Worm (Caenorhabditis elegans) whole organism, L4 larva: Measurements from ENCODE around the gene R102.6.

ENCODE experiments used
- D1046.2 ChIP-seq: fragments of 200-800 bp; sonication (Bioruptor generic); IDR thresholded peaks from 2 replicates; pipeline ENCODE4 v1.3.6; 2022; ENCODE audit warnings: missing genetic modification characterization, missing compliant biosample characterization
- F10B5.3 ChIP-seq: sonication (generic microtip); optimal IDR thresholded peaks from 2 replicates; lab custom pipeline; 2016; ENCODE audit warnings: mild to moderate bottlenecking, missing genetic modification characterization, missing compliant biosample characterization
- F37D6.2 ChIP-seq: sonication (generic microtip); optimal IDR thresholded peaks from 2 replicates; lab custom pipeline; 2016; ENCODE audit warnings: mild to moderate bottlenecking, missing genetic modification characterization, missing compliant biosample characterization
- F49E8.2 ChIP-seq: sonication (generic microtip); optimal IDR thresholded peaks from 2 replicates; lab custom pipeline; 2016; ENCODE audit warnings: missing compliant biosample characterization, mild to moderate bottlenecking, missing genetic modification characterization, borderline replicate concordance
- T20F7.1 ChIP-seq: fragments of 200-800 bp; sonication (Bioruptor generic); optimal IDR thresholded peaks from 2 replicates; lab custom pipeline; 2018; ENCODE audit warnings: mild to moderate bottlenecking, missing genetic modification characterization, missing compliant biosample characterization
- Y105C5A.15 ChIP-seq: fragments of 200-800 bp; sonication (Bioruptor generic); IDR thresholded peaks from 2 replicates; pipeline ENCODE4 v1.3.6; 2022; ENCODE audit warnings: missing genetic modification characterization, missing compliant biosample characterization
- Y5F2A.4 ChIP-seq: fragments of 200-800 bp; sonication (Bioruptor generic); optimal IDR thresholded peaks from 2 replicates; lab custom pipeline; 2018; ENCODE audit warnings: mild to moderate bottlenecking, missing genetic modification characterization, missing compliant biosample characterization
- aha-1 ChIP-seq: fragments of 150-350 bp; peaks from one replicate; lab custom pipeline; 2014; ENCODE audit warnings: missing biosample characterization, missing genetic modification characterization
- ceh-20 ChIP-seq: fragments of 200-800 bp; sonication (Bioruptor generic); IDR thresholded peaks from 2 replicates; pipeline ENCODE4 v1.3.6; 2022; ENCODE audit warnings: missing genetic modification reagents, missing genetic modification characterization, missing compliant biosample characterization
- daf-19 ChIP-seq: fragments of 200-800 bp; sonication (Bioruptor generic); conservative IDR thresholded peaks from 2 replicates; pipeline ENCODE4 v1.3.6; 2022; ENCODE audit warnings: missing genetic modification characterization, missing compliant biosample characterization
- daf-8 ChIP-seq: fragments of 200-800 bp; sonication (Bioruptor generic); IDR thresholded peaks from 2 replicates; pipeline ENCODE4 v1.3.6; 2022; ENCODE audit warnings: missing genetic modification characterization, missing compliant biosample characterization
- dpl-1 ChIP-seq: fragments of 150-350 bp; optimal IDR thresholded peaks from 2 replicates; lab custom pipeline; 2014; ENCODE audit warnings: missing biosample characterization, missing genetic modification reagents, missing genetic modification characterization
- egl-27 ChIP-seq: sonication (generic microtip); optimal IDR thresholded peaks from 3 replicates; lab custom pipeline; 2017; ENCODE audit warnings: missing biosample characterization, missing genetic modification reagents, missing genetic modification characterization
- hlh-11 ChIP-seq: fragments of 200-800 bp; sonication (Bioruptor generic); optimal IDR thresholded peaks from 2 replicates; lab custom pipeline; 2018; ENCODE audit warnings: mild to moderate bottlenecking, missing genetic modification characterization, missing compliant biosample characterization
- hlh-30 ChIP-seq: sonication (generic microtip); optimal IDR thresholded peaks from 2 replicates; lab custom pipeline; 2017; ENCODE audit warnings: antibody characterized with exemption, mild to moderate bottlenecking, missing genetic modification characterization, missing compliant biosample characterization; ENCODE audit not compliant: insufficient read depth
- hmg-1.1 ChIP-seq: fragments of 200-800 bp; sonication (Bioruptor generic); IDR thresholded peaks from 2 replicates; pipeline ENCODE4 v1.3.6; 2022; ENCODE audit warnings: missing genetic modification reagents, missing genetic modification characterization, missing compliant biosample characterization
- lin-29 ChIP-seq: fragments of 200-800 bp; sonication (Bioruptor generic); IDR thresholded peaks from 2 replicates; pipeline ENCODE4 v1.3.6; 2022; ENCODE audit warnings: missing genetic modification reagents, missing genetic modification characterization, missing compliant biosample characterization
- lin-39 ChIP-seq: fragments of 150-350 bp; optimal IDR thresholded peaks from 2 replicates; lab custom pipeline; 2014; ENCODE audit warnings: missing biosample characterization, missing genetic modification reagents, missing genetic modification characterization
- lsy-2 ChIP-seq, 2 experiments: fragments of 150-350 bp in 1 of 2; sonication (generic microtip) in 1 of 2; optimal IDR thresholded peaks; 2 replicates each; lab custom pipeline; 2014 to 2017; ENCODE audit warnings: missing biosample characterization in 2 of 2, missing genetic modification characterization in 2 of 2
- mdl-1 ChIP-seq, 2 experiments: fragments of 150-350 bp in 1 of 2; sonication (generic microtip) in 1 of 2; optimal IDR thresholded peaks; 2 replicates each; lab custom pipeline; 2014 to 2017; ENCODE audit warnings: missing biosample characterization in 2 of 2, missing genetic modification characterization in 2 of 2
- mdt-29 ChIP-seq: fragments of 200-800 bp; sonication (Bioruptor generic); IDR thresholded peaks from 2 replicates; pipeline ENCODE4 v1.3.6; 2022; ENCODE audit warnings: missing genetic modification reagents, missing genetic modification characterization, missing compliant biosample characterization
- mep-1 ChIP-seq: fragments of 150-350 bp; sonication (generic microtip); optimal IDR thresholded peaks from 3 replicates; lab custom pipeline; 2014; ENCODE audit warnings: missing biosample characterization, missing genetic modification characterization
- mxl-3 ChIP-seq: fragments of 200-800 bp; sonication (Bioruptor generic); optimal IDR thresholded peaks from 2 replicates; lab custom pipeline; 2018; ENCODE audit warnings: mild to moderate bottlenecking, missing genetic modification characterization, missing compliant biosample characterization
- nhr-11 ChIP-seq: fragments of 150-350 bp; optimal IDR thresholded peaks from 2 replicates; lab custom pipeline; 2014; ENCODE audit warnings: missing biosample characterization, missing genetic modification characterization
- nhr-25 ChIP-seq: sonication (generic microtip); optimal IDR thresholded peaks from 2 replicates; lab custom pipeline; 2017; ENCODE audit warnings: missing genetic modification characterization, mild to moderate bottlenecking, missing compliant biosample characterization, antibody characterized with exemption, moderate library complexity, borderline replicate concordance; ENCODE audit not compliant: insufficient read depth
- nhr-28 ChIP-seq: fragments of 150-350 bp; optimal IDR thresholded peaks from 2 replicates; lab custom pipeline; 2014; ENCODE audit warnings: missing biosample characterization, missing genetic modification characterization
- nhr-48 ChIP-seq: sonication (generic microtip); optimal IDR thresholded peaks from 2 replicates; lab custom pipeline; 2016; ENCODE audit warnings: mild to moderate bottlenecking, missing genetic modification characterization, missing compliant biosample characterization
- nhr-6 ChIP-seq: fragments of 150-350 bp; optimal IDR thresholded peaks from 2 replicates; lab custom pipeline; 2014; ENCODE audit warnings: missing biosample characterization, missing genetic modification characterization
- nhr-76 ChIP-seq: fragments of 150-350 bp; optimal IDR thresholded peaks from 2 replicates; lab custom pipeline; 2014; ENCODE audit warnings: missing biosample characterization, missing genetic modification characterization
- php-3 ChIP-seq: fragments of 200-800 bp; sonication (Bioruptor generic); IDR thresholded peaks from 2 replicates; pipeline ENCODE4 v1.3.6; 2022; ENCODE audit warnings: missing genetic modification reagents, missing genetic modification characterization, missing compliant biosample characterization
- pqm-1 ChIP-seq: sonication (generic microtip); optimal IDR thresholded peaks from 2 replicates; lab custom pipeline; 2017; ENCODE audit warnings: missing biosample characterization, missing genetic modification characterization
- rbr-2 ChIP-seq: sonication (generic microtip); optimal IDR thresholded peaks from 2 replicates; lab custom pipeline; 2016; ENCODE audit warnings: missing genotype, missing genetic modification characterization, missing compliant biosample characterization
- saeg-2 ChIP-seq: fragments of 200-800 bp; sonication (Bioruptor generic); IDR thresholded peaks from 2 replicates; pipeline ENCODE4 v1.3.6; 2022; ENCODE audit warnings: missing genetic modification reagents, missing genetic modification characterization, missing compliant biosample characterization
- sdz-12 ChIP-seq: fragments of 200-800 bp; sonication (Bioruptor generic); optimal IDR thresholded peaks from 2 replicates; lab custom pipeline; 2018; ENCODE audit warnings: mild to moderate bottlenecking, missing genetic modification characterization, missing compliant biosample characterization
- skn-1 ChIP-seq: fragments of 150-350 bp; optimal IDR thresholded peaks from 2 replicates; lab custom pipeline; 2014; ENCODE audit warnings: missing biosample characterization, missing genetic modification characterization
- snpc-4 ChIP-seq: fragments of 150-350 bp; optimal IDR thresholded peaks from 2 replicates; lab custom pipeline; 2014; ENCODE audit warnings: missing biosample characterization, missing genetic modification characterization
- spr-3 ChIP-seq: fragments of 200-800 bp; sonication (Bioruptor generic); optimal IDR thresholded peaks from 2 replicates; lab custom pipeline; 2018; ENCODE audit warnings: mild to moderate bottlenecking, missing genetic modification characterization, missing compliant biosample characterization
- unc-130 ChIP-seq: sonication (generic microtip); optimal IDR thresholded peaks from 2 replicates; lab custom pipeline; 2016; ENCODE audit warnings: missing genetic modification reagents, missing genetic modification characterization, missing compliant biosample characterization
- unc-62 ChIP-seq, 3 experiments: fragments of 150-350 bp in 1 of 3; sonication (generic microtip); optimal IDR thresholded peaks in 2 of 3; peaks in 1 of 3; 1 replicate in 1 of 3; 2 replicates in 2 of 3; lab custom pipeline; 2014 to 2017; ENCODE audit warnings: missing biosample characterization in 3 of 3, missing genetic modification characterization in 3 of 3, missing genetic modification reagents in 3 of 3, missing genotype in 1 of 3

The R102.6 gene

DNA sequence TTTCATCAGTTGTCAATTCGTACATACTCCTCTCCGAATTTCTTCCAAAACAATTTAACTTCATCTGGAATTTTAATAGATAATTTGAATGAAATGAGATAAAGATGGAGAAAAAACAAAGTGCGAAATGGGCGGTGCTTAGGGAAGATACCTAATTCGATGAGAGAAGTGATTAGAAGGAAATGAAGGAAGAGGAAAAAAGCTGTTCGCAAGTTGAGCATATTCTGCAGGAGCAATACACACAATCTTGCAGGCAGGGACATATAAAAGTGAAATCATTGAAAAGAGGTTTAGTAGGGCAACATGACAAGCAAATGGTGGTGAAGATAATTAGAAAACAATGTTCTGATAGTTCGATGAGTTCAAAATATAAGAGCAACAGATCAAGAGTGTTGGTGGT, 5.7 kb upstream of the R102.6 start, which contains the start of gene glb-21:
TSS of gene glb-21 (minus strand) at position 66 of the 400 bp plus-strand sequence.
- TF ChIP-seq ceh-20 (GFP tag; lab: Robert Waterston, UW) = no peak
- no peak for TF ChIP-seq dpl-1 (GFP tag; lab: Kevin White, UChicago)
- TF ChIP-seq mdt-29 = no peak
- peak; percentile 60 for TF ChIP-seq aha-1
- no peak for TF ChIP-seq pqm-1 (tag; lab: Kevin White, UChicago)
- no peak for TF ChIP-seq nhr-11 (tag; lab: Kevin White, UChicago)
- no peak for TF ChIP-seq F10B5.3 (tag; lab: Kevin White, UChicago)
- no peak for TF ChIP-seq daf-19 (GFP tag; lab: Robert Waterston, UW)
- no peak for TF ChIP-seq spr-3
- TF ChIP-seq unc-130 (GFP tag; lab: Kevin White, UChicago) = no peak
- no peak for TF ChIP-seq hlh-30 (tag; lab: Kevin White, UChicago)
- TF ChIP-seq unc-62 (GFP tag; optimal IDR thresholded peaks at IDR 0.05 in 1 of 2; lab: Kevin White, UChicago) = peak in 1 of 2 experiments; percentile 10
- no peak for TF ChIP-seq unc-62 (tag; optimal IDR thresholded peaks at IDR 0.05; lab: Kevin White, UChicago)
- no peak for TF ChIP-seq mxl-3

- TF ChIP-seq hmg-1.1 (no peak), lin-29 (no peak), lin-39 (tag; lab: Kevin White, UChicago) (no peak), nhr-6 (tag; lab: Kevin White, UChicago) (no peak)
Measured at ce11 chrIV:10705176-10705575, 814 bp downstream of the R102.6 start, which contains the start of gene R102.10. Gene R102.10, plus strand, starts transcription at chrIV:10705476.

DNA sequence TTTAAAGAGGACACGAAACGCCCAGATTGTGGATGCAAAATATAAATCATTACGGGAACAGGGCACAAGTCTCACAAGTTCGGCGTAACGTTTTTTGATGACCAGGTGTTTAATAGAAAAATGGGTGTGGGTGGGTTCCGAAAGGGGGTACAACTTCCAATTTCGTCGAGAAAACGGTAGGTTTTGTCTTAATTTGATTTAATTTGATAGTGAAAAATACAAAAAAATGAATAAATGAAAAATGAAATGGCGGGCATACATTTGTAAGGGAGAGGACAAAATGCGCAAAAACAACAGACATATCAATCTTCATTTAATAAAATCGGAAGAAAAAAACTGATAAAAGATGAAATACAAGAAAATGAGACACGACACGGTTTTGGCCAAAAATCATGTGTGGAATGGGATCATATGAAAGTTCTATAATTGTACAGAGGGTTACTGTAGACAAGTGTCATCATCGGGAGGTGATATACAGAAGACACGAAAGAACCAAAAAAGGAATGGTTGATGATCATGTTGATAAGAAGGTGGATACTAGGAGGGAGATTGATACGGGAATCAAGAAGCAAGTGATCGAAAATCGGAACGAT, 4.0 kb downstream of the R102.6 start:
- TF ChIP-seq mxl-3 = no peak
- peak in 1 of 2 experiments; percentile 58 for TF ChIP-seq unc-62 (GFP tag; optimal IDR thresholded peaks at IDR 0.05 in 1 of 2; lab: Kevin White, UChicago)
- TF ChIP-seq unc-62 (tag; optimal IDR thresholded peaks at IDR 0.05; lab: Kevin White, UChicago) = no peak
- TF ChIP-seq mdl-1 (tag; optimal IDR thresholded peaks at IDR 0.05; lab: Kevin White, UChicago) = peak in 1 of 2 experiments; percentile 55
- TF ChIP-seq nhr-48 (tag; lab: Kevin White, UChicago) = peak; percentile 4
- no peak for TF ChIP-seq nhr-76 (tag; lab: Kevin White, UChicago)
- no peak for TF ChIP-seq snpc-4 (tag; lab: Kevin White, UChicago)
- TF ChIP-seq nhr-28 (tag; lab: Kevin White, UChicago) = peak; percentile 60
- TF ChIP-seq Y105C5A.15 (GFP tag; lab: Robert Waterston, UW) = no peak
- no peak for TF ChIP-seq mep-1 (tag; lab: Kevin White, UChicago)
- TF ChIP-seq hlh-30 (tag; lab: Kevin White, UChicago) = peak; percentile 69
- TF ChIP-seq ceh-20 (GFP tag; lab: Robert Waterston, UW) = 0 out of 2 replicates have a peak, but pooled peaks have one; percentile 57
- peak; percentile 62 for TF ChIP-seq hlh-11 (tag; lab: Kevin White, UChicago)

DNA sequence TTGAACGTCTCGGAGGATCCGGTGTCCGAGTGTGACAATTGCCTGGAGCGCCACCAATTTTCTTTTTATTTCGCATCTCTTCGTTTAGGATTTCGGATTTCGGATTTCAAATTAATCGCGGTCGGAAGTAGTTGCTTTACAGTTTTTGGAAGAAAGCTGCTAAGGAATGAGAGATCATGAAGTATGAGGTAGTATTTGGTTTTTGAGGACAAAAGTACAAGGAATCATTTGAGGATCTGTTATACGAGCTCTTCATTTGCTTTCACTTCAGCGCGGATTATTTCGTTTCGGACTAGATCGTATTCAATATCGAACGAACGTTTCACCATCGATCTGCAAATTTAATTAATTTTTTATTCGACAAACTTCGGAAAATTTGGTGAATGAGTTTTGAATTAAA, 6.3 kb downstream of the R102.6 start, which contains the start of gene R102.11:
TSS of gene R102.11 (minus strand) at position 101 of the 400 bp plus-strand sequence.
- TF ChIP-seq F49E8.2 (tag; lab: Kevin White, UChicago) = no peak
- no peak for TF ChIP-seq lsy-2 (tag; optimal IDR thresholded peaks at IDR 0.05; lab: Kevin White, UChicago)
- no peak for TF ChIP-seq T20F7.1 (GFP tag; lab: Kevin White, UChicago)
- no peak for TF ChIP-seq php-3 (GFP tag; lab: Robert Waterston, UW)
- TF ChIP-seq mep-1 (tag; lab: Kevin White, UChicago) = no peak
- no peak for TF ChIP-seq mdt-29
- no peak for TF ChIP-seq spr-3
- no peak for TF ChIP-seq rbr-2
- no peak for TF ChIP-seq nhr-25 (tag; lab: Kevin White, UChicago)
- TF ChIP-seq egl-27 = no peak
- no peak for TF ChIP-seq daf-8 (GFP tag; lab: Robert Waterston, UW)
- no peak for TF ChIP-seq daf-19 (GFP tag; lab: Robert Waterston, UW)
- no peak for TF ChIP-seq saeg-2
- no peak for TF ChIP-seq hmg-1.1
- no peak for TF ChIP-seq aha-1
- TF ChIP-seq F37D6.2 = no peak
- no peak for TF ChIP-seq Y5F2A.4 (GFP tag; lab: Kevin White, UChicago)
- no peak for TF ChIP-seq skn-1
- no peak for TF ChIP-seq D1046.2 (GFP tag; lab: Robert Waterston, UW)
- no peak for TF ChIP-seq sdz-12
